Fruit fly (Drosophila melanogaster) Kc167 (cell line): ENCODE measurements around the gene Alp12.

Experiments used
- Myc ChIP-seq: fragments of >200 bp; optimal IDR thresholded peaks from 2 replicates; lab custom pipeline; 2017; ENCODE audit warnings: missing external identifiers
- Sin3A ChIP-seq: fragments of >200 bp; optimal IDR thresholded peaks from 2 replicates; lab custom pipeline; 2018; ENCODE audit warnings: missing external identifiers
- h ChIP-seq: fragments of >200 bp; optimal IDR thresholded peaks from 3 replicates; lab custom pipeline; 2018; ENCODE audit warnings: missing external identifiers
- insv ChIP-seq: fragments of >200 bp; optimal IDR thresholded peaks from 3 replicates; lab custom pipeline; 2018; ENCODE audit warnings: missing external identifiers
- psq ChIP-seq: fragments of >200 bp; optimal IDR thresholded peaks from 2 replicates; lab custom pipeline; 2017; ENCODE audit warnings: missing external identifiers
- ttk ChIP-seq: sonication (Bioruptor generic); optimal IDR thresholded peaks from 2 replicates; lab custom pipeline; 2017; ENCODE audit warnings: missing external identifiers

- TF ChIP-seq psq (lab: Kevin White, UChicago) (no peak), ttk (lab: Kevin White, UChicago) (no peak), Sin3A (lab: Kevin White, UChicago) (no peak), h (lab: Kevin White, UChicago) (no peak), Myc (lab: Kevin White, UChicago) (no peak), insv (lab: Kevin White, UChicago) (no peak)
Observed at dm6 chr2L:19386106-19386715, 37.6 kb upstream of the Alp12 start, which contains the start of gene fon.
